Worm (Caenorhabditis elegans): ENCODE measurements around the gene F16B4.6.

DNA sequence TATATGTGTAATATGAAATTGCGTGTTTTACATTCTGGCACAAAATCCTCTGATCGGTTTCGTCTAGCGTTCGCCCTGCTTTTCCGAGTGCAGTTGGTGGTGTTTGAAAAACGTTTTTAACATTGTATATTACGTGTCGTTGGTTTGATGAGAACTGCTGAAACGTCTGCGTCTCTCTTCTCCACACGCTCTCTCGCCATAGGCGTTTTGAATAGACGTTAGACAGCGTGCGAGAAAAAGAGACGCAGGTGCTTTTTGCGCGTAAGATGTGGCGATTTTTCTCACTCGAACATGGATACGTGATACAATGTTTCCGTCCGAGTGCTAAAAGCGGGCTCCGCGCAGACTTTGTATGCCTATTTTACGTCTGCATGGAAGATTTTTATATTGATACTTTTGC, 33.5 kb downstream of the F16B4.6 start:
- TF ChIP-seq sox-2 (GFP tag; IDR thresholded peaks at IDR 0.05): no peak
- TF ChIP-seq mec-3 (tag; optimal IDR thresholded peaks at IDR 0.05; ENCODE audit: borderline replicate concordance): no peak
- TF ChIP-seq lin-11 (tag; optimal IDR thresholded peaks at IDR 0.05): no peak
- TF ChIP-seq syd-9 (tag; optimal IDR thresholded peaks at IDR 0.05): no peak
- TF ChIP-seq ama-1 (optimal IDR thresholded peaks at IDR 0.05): no peak

All from whole organism, late embryonic.